Worm (Caenorhabditis elegans) whole organism, L1 larva: ENCODE measurements around the gene F41H10.5.
A peak's percentile ranks its signal among the peaks of the same experiment; 100 is the strongest.

Experiments used
- C16A3.4 ChIP-seq: fragments of 150-350 bp; optimal IDR thresholded peaks from 2 replicates; lab custom pipeline; 2014; ENCODE audit warnings: missing biosample characterization, missing genetic modification characterization
- F16B12.6 ChIP-seq: fragments of 150-350 bp; optimal IDR thresholded peaks from 2 replicates; lab custom pipeline; 2014; ENCODE audit warnings: missing biosample characterization, missing genetic modification characterization
- Y116A8C.19 ChIP-seq: sonication (generic microtip); optimal IDR thresholded peaks from 2 replicates; lab custom pipeline; 2016; ENCODE audit warnings: missing compliant biosample characterization, missing genetic modification characterization, borderline replicate concordance
- alr-1 ChIP-seq: fragments of 200-800 bp; sonication (Bioruptor generic); optimal IDR thresholded peaks from 2 replicates; lab custom pipeline; 2018; ENCODE audit warnings: borderline replicate concordance, mild to moderate bottlenecking, missing genetic modification characterization, missing compliant biosample characterization
- aly-2 ChIP-seq: fragments of 150-350 bp; optimal IDR thresholded peaks from 2 replicates; lab custom pipeline; 2014; ENCODE audit warnings: missing biosample characterization, missing genetic modification characterization
- ceh-63 ChIP-seq: fragments of 200-800 bp; sonication (Bioruptor generic); optimal IDR thresholded peaks from 2 replicates; lab custom pipeline; 2018; ENCODE audit warnings: mild to moderate bottlenecking, missing genetic modification characterization, missing compliant biosample characterization
- ceh-8 ChIP-seq: fragments of 200-800 bp; sonication (Bioruptor generic); optimal IDR thresholded peaks from 2 replicates; lab custom pipeline; 2018; ENCODE audit warnings: mild to moderate bottlenecking, missing genetic modification characterization, moderate library complexity, missing compliant biosample characterization
- ceh-90 ChIP-seq: sonication (generic microtip); optimal IDR thresholded peaks from 2 replicates; lab custom pipeline; 2016; ENCODE audit warnings: missing genetic modification characterization, missing compliant biosample characterization
- ces-1 ChIP-seq: fragments of 150-350 bp; optimal IDR thresholded peaks from 2 replicates; lab custom pipeline; 2014; ENCODE audit warnings: missing biosample characterization, missing genetic modification reagents, missing genetic modification characterization
- dpl-1 ChIP-seq, 3 experiments: fragments of 150-350 bp in 2 of 3; sonication (generic microtip) in 1 of 3; optimal IDR thresholded peaks; 2 replicates each; lab custom pipeline; 2014 to 2017; ENCODE audit warnings: missing biosample characterization in 3 of 3, missing genetic modification characterization in 3 of 3, missing genetic modification reagents in 3 of 3
- egl-27 ChIP-seq, 2 experiments: fragments of 150-350 bp in 1 of 2; sonication (generic microtip); optimal IDR thresholded peaks; 3 replicates each; lab custom pipeline; 2017 to 2018; ENCODE audit warnings: missing biosample characterization in 2 of 2, missing genetic modification characterization in 2 of 2, missing genetic modification reagents in 2 of 2
- elt-2 ChIP-seq: sonication (generic microtip); optimal IDR thresholded peaks from 2 replicates; lab custom pipeline; 2016; ENCODE audit warnings: missing genetic modification characterization, mild to moderate bottlenecking, inconsistent platforms, missing compliant biosample characterization, missing genetic modification reagents
- elt-3 ChIP-seq, 6 experiments: fragments of 150-350 bp in 1 of 6; sonication (generic microtip); optimal IDR thresholded peaks; 2 replicates each; lab custom pipeline; 2017 to 2018; ENCODE audit warnings: missing biosample characterization in 6 of 6, missing genetic modification characterization in 6 of 6, inconsistent platforms in 1 of 6
- fkh-4 ChIP-seq: sonication (generic microtip); optimal IDR thresholded peaks from 2 replicates; lab custom pipeline; 2016; ENCODE audit warnings: missing compliant biosample characterization, missing genetic modification characterization, borderline replicate concordance
- grh-1 ChIP-seq: fragments of 200-800 bp; sonication (Bioruptor generic); IDR thresholded peaks from 2 replicates; pipeline ENCODE4 v1.3.6; 2022; ENCODE audit warnings: missing genetic modification reagents, missing genetic modification characterization, missing compliant biosample characterization
- hlh-17 ChIP-seq: fragments of 200-800 bp; sonication (Bioruptor generic); optimal IDR thresholded peaks from 2 replicates; lab custom pipeline; 2018; ENCODE audit warnings: missing genetic modification characterization, mild to moderate bottlenecking, missing compliant biosample characterization, moderate library complexity, borderline replicate concordance
- hlh-4 ChIP-seq: sonication (generic microtip); optimal IDR thresholded peaks from 2 replicates; lab custom pipeline; 2016; ENCODE audit warnings: mild to moderate bottlenecking, missing genetic modification characterization, missing compliant biosample characterization
- hpl-2 ChIP-seq: fragments of 150-350 bp; optimal IDR thresholded peaks from 2 replicates; lab custom pipeline; 2014; ENCODE audit warnings: missing biosample characterization, missing genetic modification reagents, missing genetic modification characterization
- jun-1 ChIP-seq: fragments of 150-350 bp; optimal IDR thresholded peaks from 2 replicates; lab custom pipeline; 2014; ENCODE audit warnings: missing biosample characterization, missing genetic modification reagents, missing genetic modification characterization
- lin-13 ChIP-seq: fragments of 150-350 bp; optimal IDR thresholded peaks from 2 replicates; lab custom pipeline; 2014; ENCODE audit warnings: missing biosample characterization, missing genetic modification reagents, missing genetic modification characterization
- lin-15B ChIP-seq: fragments of 150-350 bp; sonication (generic microtip); optimal IDR thresholded peaks from 3 replicates; lab custom pipeline; 2014; ENCODE audit warnings: missing biosample characterization, missing genetic modification characterization
- lin-39 ChIP-seq: fragments of 150-350 bp; optimal IDR thresholded peaks from 2 replicates; lab custom pipeline; 2014; ENCODE audit warnings: missing biosample characterization, missing genetic modification reagents, missing genetic modification characterization
- lsy-2 ChIP-seq, 2 experiments: fragments of 150-350 bp; optimal IDR thresholded peaks; 2 replicates each; lab custom pipeline; 2014; ENCODE audit warnings: missing biosample characterization in 2 of 2, missing genetic modification characterization in 2 of 2
- mab-9 ChIP-seq: fragments of 200-800 bp; sonication (Bioruptor generic); IDR thresholded peaks from 2 replicates; pipeline ENCODE4 v1.3.6; 2022; ENCODE audit warnings: missing genetic modification reagents, missing genetic modification characterization, missing compliant biosample characterization
- mdl-1 ChIP-seq, 2 experiments: fragments of 150-350 bp; optimal IDR thresholded peaks; 2 replicates each; lab custom pipeline; 2014 to 2017; ENCODE audit warnings: missing biosample characterization in 2 of 2, missing genetic modification characterization in 2 of 2, inconsistent platforms in 1 of 2
- mep-1 ChIP-seq: fragments of 150-350 bp; optimal IDR thresholded peaks from 2 replicates; lab custom pipeline; 2014; ENCODE audit warnings: missing biosample characterization, missing genetic modification characterization
- nhr-11 ChIP-seq: fragments of 150-350 bp; optimal IDR thresholded peaks from 2 replicates; lab custom pipeline; 2014; ENCODE audit warnings: missing biosample characterization, missing genetic modification characterization
- nhr-12 ChIP-seq: sonication (generic microtip); optimal IDR thresholded peaks from 2 replicates; lab custom pipeline; 2017; ENCODE audit warnings: missing biosample characterization, missing genetic modification characterization
- nhr-19 ChIP-seq: fragments of 200-800 bp; sonication (Bioruptor generic); conservative IDR thresholded peaks from 2 replicates; pipeline ENCODE4 v1.3.6; 2022; ENCODE audit warnings: missing genetic modification characterization, missing compliant biosample characterization
- nhr-20 ChIP-seq: sonication (generic microtip); optimal IDR thresholded peaks from 2 replicates; lab custom pipeline; 2016; ENCODE audit warnings: mild to moderate bottlenecking, missing genetic modification characterization, missing compliant biosample characterization
- nhr-71 ChIP-seq: sonication (generic microtip); optimal IDR thresholded peaks from 2 replicates; lab custom pipeline; 2016; ENCODE audit warnings: mild to moderate bottlenecking, missing genetic modification characterization, moderate library complexity, missing compliant biosample characterization
- nhr-76 ChIP-seq: sonication (generic microtip); optimal IDR thresholded peaks from 2 replicates; lab custom pipeline; 2017; ENCODE audit warnings: missing biosample characterization, missing genetic modification characterization
- nhr-77 ChIP-seq: fragments of 150-350 bp; optimal IDR thresholded peaks from 2 replicates; lab custom pipeline; 2014; ENCODE audit warnings: missing biosample characterization, missing genetic modification characterization
- nhr-84 ChIP-seq: sonication (generic microtip); optimal IDR thresholded peaks from 2 replicates; lab custom pipeline; 2017; ENCODE audit warnings: missing biosample characterization, missing genetic modification characterization
- nhr-90 ChIP-seq: sonication (generic microtip); optimal IDR thresholded peaks from 2 replicates; lab custom pipeline; 2016; ENCODE audit warnings: mild to moderate bottlenecking, missing genetic modification characterization, missing compliant biosample characterization; ENCODE audit not compliant: poor library complexity
- pax-3 ChIP-seq: fragments of 200-800 bp; sonication (Bioruptor generic); optimal IDR thresholded peaks from 2 replicates; lab custom pipeline; 2018; ENCODE audit warnings: mild to moderate bottlenecking, missing genetic modification characterization, moderate library complexity, missing compliant biosample characterization
- swsn-7 ChIP-seq: sonication (generic microtip); optimal IDR thresholded peaks from 2 replicates; lab custom pipeline; 2016; ENCODE audit warnings: missing genetic modification characterization, missing compliant biosample characterization
- tbx-2 ChIP-seq: sonication (generic microtip); optimal IDR thresholded peaks from 2 replicates; lab custom pipeline; 2016; ENCODE audit warnings: missing genetic modification characterization, missing compliant biosample characterization
- tlp-1 ChIP-seq: fragments of 150-350 bp; optimal IDR thresholded peaks from 2 replicates; lab custom pipeline; 2014; ENCODE audit warnings: missing biosample characterization, missing genetic modification characterization
- unc-130 ChIP-seq: fragments of 150-350 bp; optimal IDR thresholded peaks from 2 replicates; lab custom pipeline; 2017; ENCODE audit warnings: missing biosample characterization, missing genetic modification characterization, inconsistent platforms
- unc-62 ChIP-seq: fragments of 150-350 bp; optimal IDR thresholded peaks from 2 replicates; lab custom pipeline; 2014; ENCODE audit warnings: missing biosample characterization, missing genetic modification reagents, missing genetic modification characterization
- unc-86 ChIP-seq: sonication (generic microtip); optimal IDR thresholded peaks from 2 replicates; lab custom pipeline; 2016; ENCODE audit warnings: missing genetic modification characterization, missing compliant biosample characterization
- xbp-1 ChIP-seq: sonication (generic microtip); optimal IDR thresholded peaks from 2 replicates; lab custom pipeline; 2016; ENCODE audit warnings: missing genetic modification characterization, missing compliant biosample characterization
- zag-1 ChIP-seq: fragments of 150-350 bp; optimal IDR thresholded peaks from 2 replicates; lab custom pipeline; 2014; ENCODE audit warnings: missing biosample characterization, missing genetic modification characterization
- zip-4 ChIP-seq: fragments of 200-800 bp; sonication (Bioruptor generic); optimal IDR thresholded peaks from 2 replicates; lab custom pipeline; 2018; ENCODE audit warnings: mild to moderate bottlenecking, missing genetic modification characterization, moderate library complexity, missing compliant biosample characterization

F41H10.5 gene

DNA sequence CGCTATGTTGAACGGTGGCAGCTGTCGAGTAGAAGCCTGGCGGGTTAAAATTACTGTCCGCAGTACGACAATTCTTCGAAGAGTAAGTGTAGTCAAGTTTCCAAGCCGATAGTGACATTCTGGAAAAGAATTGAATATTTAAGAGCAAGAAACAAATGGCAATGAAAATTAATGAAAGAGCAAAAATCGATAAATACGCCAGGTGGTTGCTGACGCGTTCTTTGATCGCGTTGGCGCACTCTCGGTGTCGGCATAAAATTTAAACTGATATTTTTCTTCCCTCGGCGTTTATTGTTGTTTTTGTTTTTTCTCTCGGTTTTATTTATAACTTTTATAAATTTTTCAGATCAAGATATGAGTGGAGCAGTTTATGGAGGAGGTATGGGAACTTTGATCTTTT, 34.0 kb downstream of the F41H10.5 start, which contains the start of the genes perm-3 and swsn-6 (continued):
- TF ChIP-seq ceh-63 (no peak), dpl-1 (GFP tag; optimal IDR thresholded peaks at IDR 0.05; lab: Kevin White, UChicago) (peak; percentile 78 to 84 (median 84)), pax-3 (tag; lab: Kevin White, UChicago) (peak; percentile 38), egl-27 (tag; optimal IDR thresholded peaks at IDR 0.05; lab: Kevin White, UChicago) (no peak), nhr-76 (tag; lab: Kevin White, UChicago) (no peak), hlh-17 (no peak), nhr-11 (tag; lab: Kevin White, UChicago) (peak; percentile 31), swsn-7 (tag; lab: Kevin White, UChicago) (peak; percentile 90), tbx-2 (tag; lab: Kevin White, UChicago) (peak; percentile 82), zip-4 (GFP tag; lab: Kevin White, UChicago) (peak; percentile 61), unc-86 (tag; lab: Kevin White, UChicago) (peak; percentile 81), hpl-2 (GFP tag; lab: Kevin White, UChicago) (peak; percentile 17), unc-130 (tag; lab: Kevin White, UChicago) (peak; percentile 86), alr-1 (tag; lab: Kevin White, UChicago) (no peak), mab-9 (peak; percentile 39; the same call in 1 of the 2 replicates), lin-39 (tag; lab: Kevin White, UChicago) (peak; percentile 87), Y116A8C.19 (tag; lab: Kevin White, UChicago) (no peak), lsy-2 (tag; optimal IDR thresholded peaks at IDR 0.05; lab: Kevin White, UChicago) (peak; percentile 88 to 93), tlp-1 (tag; lab: Kevin White, UChicago) (no peak), grh-1 (GFP tag; lab: Robert Waterston, UW) (peak; percentile 71), nhr-77 (tag; lab: Kevin White, UChicago) (peak; percentile 48), lin-15B (tag; lab: Kevin White, UChicago) (peak; percentile 75), fkh-4 (tag; lab: Kevin White, UChicago) (no peak), ces-1 (GFP tag; lab: Kevin White, UChicago) (no peak), xbp-1 (tag; lab: Kevin White, UChicago) (peak; percentile 83), nhr-90 (tag; lab: Kevin White, UChicago) (peak; percentile 82), elt-3 (tag; optimal IDR thresholded peaks at IDR 0.05; lab: Kevin White, UChicago) (peak in 2 of 6 experiments; percentile 26 to 78), lin-13 (peak; percentile 64), mep-1 (tag; lab: Kevin White, UChicago) (peak; percentile 94), nhr-12 (no peak), ceh-8 (GFP tag; lab: Kevin White, UChicago) (peak; percentile 57), jun-1 (tag; lab: Kevin White, UChicago) (peak; percentile 49), aly-2 (tag; lab: Kevin White, UChicago) (no peak), zag-1 (tag; lab: Kevin White, UChicago) (no peak), mdl-1 (tag; optimal IDR thresholded peaks at IDR 0.05; lab: Kevin White, UChicago) (peak in 1 of 2 experiments; percentile 52)
- TF ChIP-seq, all 84 proteins: peak for 55

DNA sequence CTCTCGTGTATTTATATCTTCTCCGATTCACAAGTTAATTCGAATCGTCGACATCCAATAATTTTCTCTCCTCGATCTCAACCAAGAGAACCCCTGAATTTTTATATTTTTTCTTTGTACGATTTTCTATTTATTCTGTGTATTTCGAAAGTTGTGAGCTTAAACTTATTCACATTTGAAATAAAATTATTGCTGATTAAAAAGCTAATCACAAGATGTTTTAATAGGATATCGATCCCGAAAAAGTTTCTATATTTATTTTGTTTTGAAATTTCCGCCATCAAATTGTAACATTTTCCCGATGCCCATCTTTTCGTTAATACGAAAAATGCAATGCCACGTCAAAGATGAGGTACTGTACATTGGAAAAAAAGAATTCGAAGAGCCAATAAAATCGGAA, 36.1 kb downstream of the F41H10.5 start, which contains the start of gene ZK616.3:
TSS of gene ZK616.3 (plus strand) at position 301 of the 400 bp plus-strand sequence.
- no peak for TF ChIP-seq F16B12.6
- no peak for TF ChIP-seq C16A3.4 (tag; lab: Kevin White, UChicago)
- no peak for TF ChIP-seq elt-2
- no peak for TF ChIP-seq nhr-71 (tag; lab: Kevin White, UChicago)
- TF ChIP-seq nhr-20 (tag; lab: Kevin White, UChicago) = no peak
- no peak for TF ChIP-seq nhr-84 (tag; lab: Kevin White, UChicago)
- TF ChIP-seq hlh-4 (tag; lab: Kevin White, UChicago) = no peak
- no peak for TF ChIP-seq nhr-19
- no peak for TF ChIP-seq ceh-90 (tag; lab: Kevin White, UChicago)
- no peak for TF ChIP-seq xbp-1 (tag; lab: Kevin White, UChicago)
- no peak for TF ChIP-seq unc-62 (GFP tag; lab: Kevin White, UChicago)
